Worm (Caenorhabditis elegans): ENCODE measurements around the gene tdo-2.

- TF ChIP-seq elt-3 (tag; optimal IDR thresholded peaks at IDR 0.05) (no peak), nhr-237 (tag; optimal IDR thresholded peaks at IDR 0.05) (no peak), nhr-12 (tag; optimal IDR thresholded peaks at IDR 0.05) (no peak), M03D4.4 (tag; optimal IDR thresholded peaks at IDR 0.05) (no peak), pha-4 (tag; optimal IDR thresholded peaks at IDR 0.05) (no peak), unc-39 (tag; optimal IDR thresholded peaks at IDR 0.05) (no peak), ceh-83 (GFP tag; optimal IDR thresholded peaks at IDR 0.05) (no peak), lsy-2 (tag; optimal IDR thresholded peaks at IDR 0.05) (no peak), snpc-4 (tag; optimal IDR thresholded peaks at IDR 0.05) (no peak), unc-62 (GFP tag; optimal IDR thresholded peaks at IDR 0.05) (no peak), elt-1 (tag; optimal IDR thresholded peaks at IDR 0.05; ENCODE audit: borderline replicate concordance, insufficient read depth) (no peak)
Observed at ce11 chrIII:5950756-5951345, 31.1 kb upstream of the tdo-2 start.

All from whole organism, mixed stage, embryonic.